Fruit fly (Drosophila melanogaster) whole organism, prepupa: Measurements from ENCODE around the gene tyn.

Source experiments
- CG34406 ChIP-seq: fragments of 200-800 bp; sonication (Bioruptor generic); optimal IDR thresholded peaks from 3 replicates; lab custom pipeline; 2016; ENCODE audit warnings: missing biosample characterization, missing genetic modification characterization
- Sox14 ChIP-seq: fragments of 200-800 bp; sonication (Bioruptor generic); optimal IDR thresholded peaks from 3 replicates; lab custom pipeline; 2016; ENCODE audit warnings: missing biosample characterization, missing genetic modification characterization

DNA sequence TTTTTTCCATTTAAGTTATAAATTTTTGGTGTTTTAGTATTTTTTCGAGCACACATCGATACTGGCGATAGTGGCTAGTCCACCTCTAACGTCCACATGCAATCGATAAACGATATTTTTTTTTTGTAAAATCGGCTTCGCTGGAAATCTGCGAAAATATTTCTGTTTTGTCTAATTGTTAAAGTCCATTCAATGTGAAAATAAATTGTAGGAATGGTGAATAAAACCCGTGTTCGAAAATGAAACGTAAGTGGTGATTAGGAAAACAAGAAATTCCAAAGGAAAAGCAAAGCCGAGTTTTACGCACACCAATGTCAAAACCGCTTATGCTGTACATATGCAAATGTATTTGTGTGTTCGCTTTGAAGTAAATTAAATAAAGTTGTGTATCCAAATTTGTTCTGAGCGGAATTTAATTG is 12.8 kb upstream of the tyn start, which contains the start of gene RhoGAP1A:
- no peak for TF ChIP-seq CG34406
- no peak for TF ChIP-seq Sox14 (GFP tag; lab: Kevin White, UChicago)
